Worm (Caenorhabditis elegans) whole organism, midembryonic: ENCODE results near the gene hlh-25.

ENCODE experiments used
- T22C8.4 ChIP-seq: fragments of 200-800 bp; sonication (Bioruptor generic); IDR thresholded peaks from 2 replicates; pipeline ENCODE4 v1.3.6; 2022; ENCODE audit warnings: missing genetic modification characterization, missing compliant biosample characterization
- cog-1 ChIP-seq: sonication (generic microtip); optimal IDR thresholded peaks from 2 replicates; lab custom pipeline; 2016; ENCODE audit warnings: missing genetic modification characterization, missing compliant biosample characterization
- flt-1 ChIP-seq: fragments of 200-800 bp; sonication (Bioruptor generic); IDR thresholded peaks from 2 replicates; pipeline ENCODE4 v1.3.6; 2022; ENCODE audit warnings: missing genetic modification characterization, missing compliant biosample characterization
- med-1 ChIP-seq: sonication (generic microtip); optimal IDR thresholded peaks from 2 replicates; lab custom pipeline; 2017; ENCODE audit warnings: missing genetic modification characterization, mild to moderate bottlenecking, missing compliant biosample characterization, antibody characterized with exemption, missing genetic modification reagents; ENCODE audit not compliant: insufficient read depth
- ref-1 ChIP-seq: fragments of 200-800 bp; sonication (Bioruptor generic); conservative IDR thresholded peaks from 2 replicates; pipeline ENCODE4 v1.3.6; 2022; ENCODE audit warnings: missing genetic modification reagents, missing genetic modification characterization, missing compliant biosample characterization
- ztf-29 ChIP-seq: fragments of 200-800 bp; sonication (Bioruptor generic); IDR thresholded peaks from 2 replicates; pipeline ENCODE4 v1.3.6; 2022; ENCODE audit warnings: missing genetic modification reagents, missing genetic modification characterization, missing compliant biosample characterization

DNA sequence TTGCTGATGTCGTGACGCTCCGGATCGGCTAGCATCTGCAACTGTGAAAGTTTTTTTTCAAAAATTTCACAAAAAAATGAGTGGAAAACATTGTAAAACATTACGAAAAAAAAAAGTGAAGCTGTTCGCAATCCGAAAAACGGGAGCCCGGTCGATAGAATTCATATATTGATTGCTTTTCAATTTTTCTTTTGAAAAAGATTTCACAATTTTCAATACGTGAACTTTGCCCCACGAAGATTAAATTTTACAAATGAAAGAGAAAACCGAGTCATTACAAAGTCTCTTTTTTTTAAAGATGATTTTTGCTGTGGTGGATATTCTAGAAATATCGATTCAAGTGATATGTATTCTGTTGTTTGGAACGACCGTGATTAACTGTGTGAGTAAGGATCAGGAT is 40.6 kb upstream of the hlh-25 start, which contains the start of gene F12A10.6:
- TF ChIP-seq flt-1 (GFP tag; lab: Robert Waterston, UW): no peak
- no peak for TF ChIP-seq ztf-29 (GFP tag; lab: Robert Waterston, UW)
- TF ChIP-seq cog-1 (tag; lab: Kevin White, UChicago): no peak
- TF ChIP-seq med-1: no peak
- no peak for TF ChIP-seq ref-1 (GFP tag; lab: Robert Waterston, UW)
- TF ChIP-seq T22C8.4: no peak
